Worm (Caenorhabditis elegans) whole organism, L3 larva: ENCODE measurements around the gene alh-9.

ENCODE experiments used
- R02D3.7 ChIP-seq: fragments of 150-350 bp; optimal IDR thresholded peaks from 2 replicates; lab custom pipeline; 2014; ENCODE audit warnings: missing biosample characterization, missing genetic modification characterization
- ZK546.5 ChIP-seq: sonication (generic microtip); optimal IDR thresholded peaks from 2 replicates; lab custom pipeline; 2017; ENCODE audit warnings: missing biosample characterization, missing genetic modification characterization
- aly-2 ChIP-seq: fragments of 150-350 bp; optimal IDR thresholded peaks from 2 replicates; lab custom pipeline; 2014; ENCODE audit warnings: missing biosample characterization, missing genetic modification characterization
- ceh-16 ChIP-seq: sonication (generic microtip); optimal IDR thresholded peaks from 2 replicates; lab custom pipeline; 2017; ENCODE audit warnings: missing biosample characterization, missing genetic modification characterization
- ceh-82 ChIP-seq: fragments of 150-350 bp; optimal IDR thresholded peaks from 2 replicates; lab custom pipeline; 2014; ENCODE audit warnings: missing biosample characterization, missing genetic modification characterization
- ceh-9 ChIP-seq: sonication (generic microtip); optimal IDR thresholded peaks from 2 replicates; lab custom pipeline; 2018; ENCODE audit warnings: missing biosample characterization, missing genetic modification characterization
- daf-12 ChIP-seq: fragments of 150-350 bp; optimal IDR thresholded peaks from 2 replicates; lab custom pipeline; 2014; ENCODE audit warnings: missing biosample characterization, missing genetic modification reagents, missing genetic modification characterization
- egl-5 ChIP-seq: fragments of 150-350 bp; optimal IDR thresholded peaks from 2 replicates; lab custom pipeline; 2017; ENCODE audit warnings: missing biosample characterization, missing genetic modification reagents, missing genetic modification characterization, inconsistent platforms
- elt-1 ChIP-seq: fragments of 150-350 bp; optimal IDR thresholded peaks from 2 replicates; lab custom pipeline; 2014; ENCODE audit warnings: missing biosample characterization, missing genetic modification characterization
- elt-2 ChIP-seq: sonication (generic microtip); optimal IDR thresholded peaks from 2 replicates; lab custom pipeline; 2016; ENCODE audit warnings: missing genetic modification reagents, mild to moderate bottlenecking, missing genetic modification characterization, missing compliant biosample characterization
- eor-1 ChIP-seq, 2 experiments: fragments of 150-350 bp; optimal IDR thresholded peaks; 2 replicates each; lab custom pipeline; 2014 to 2018; ENCODE audit warnings: missing biosample characterization in 2 of 2, missing genetic modification characterization in 2 of 2
- fkh-2 ChIP-seq: fragments of 150-350 bp; optimal IDR thresholded peaks from 2 replicates; lab custom pipeline; 2014; ENCODE audit warnings: missing biosample characterization, missing genetic modification reagents, missing genetic modification characterization
- fos-1 ChIP-seq: fragments of 150-350 bp; optimal IDR thresholded peaks from 2 replicates; lab custom pipeline; 2014; ENCODE audit warnings: missing biosample characterization, missing genetic modification characterization
- lin-15B ChIP-seq: fragments of 150-350 bp; optimal IDR thresholded peaks from 2 replicates; lab custom pipeline; 2014; ENCODE audit warnings: missing biosample characterization, missing genetic modification characterization
- lin-39 ChIP-seq: fragments of 150-350 bp; optimal IDR thresholded peaks from 2 replicates; lab custom pipeline; 2018; ENCODE audit warnings: missing biosample characterization, missing genetic modification reagents, missing genetic modification characterization
- lsy-12 ChIP-seq: sonication (generic microtip); optimal IDR thresholded peaks from 2 replicates; lab custom pipeline; 2016; ENCODE audit warnings: mild to moderate bottlenecking, missing genetic modification characterization, missing compliant biosample characterization
- mdl-1 ChIP-seq: fragments of 150-350 bp; optimal IDR thresholded peaks from 2 replicates; lab custom pipeline; 2014; ENCODE audit warnings: missing biosample characterization, missing genetic modification characterization
- nfya-1 ChIP-seq: sonication (generic microtip); optimal IDR thresholded peaks from 2 replicates; lab custom pipeline; 2017; ENCODE audit warnings: missing genetic modification characterization, mild to moderate bottlenecking, missing compliant biosample characterization, antibody characterized with exemption, moderate library complexity; ENCODE audit not compliant: insufficient read depth
- nhr-12 ChIP-seq: fragments of 150-350 bp; optimal IDR thresholded peaks from 2 replicates; lab custom pipeline; 2014; ENCODE audit warnings: missing biosample characterization, missing genetic modification characterization
- nhr-23 ChIP-seq: fragments of 150-350 bp; optimal IDR thresholded peaks from 2 replicates; lab custom pipeline; 2014; ENCODE audit warnings: missing biosample characterization, missing genetic modification reagents, missing genetic modification characterization
- nhr-237 ChIP-seq: fragments of 150-350 bp; optimal IDR thresholded peaks from 2 replicates; lab custom pipeline; 2014; ENCODE audit warnings: missing biosample characterization, missing genetic modification characterization
- nhr-25 ChIP-seq: sonication (generic microtip); optimal IDR thresholded peaks from 2 replicates; lab custom pipeline; 2017; ENCODE audit warnings: missing biosample characterization, missing genetic modification characterization
- nhr-28 ChIP-seq: fragments of 150-350 bp; optimal IDR thresholded peaks from 2 replicates; lab custom pipeline; 2014; ENCODE audit warnings: missing biosample characterization, missing genetic modification characterization
- nhr-43 ChIP-seq: sonication (generic microtip); optimal IDR thresholded peaks from 2 replicates; lab custom pipeline; 2016; ENCODE audit warnings: mild to moderate bottlenecking, missing genetic modification characterization, missing compliant biosample characterization; ENCODE audit not compliant: poor library complexity, severe bottlenecking
- nhr-67 ChIP-seq: fragments of 150-350 bp; optimal IDR thresholded peaks from 2 replicates; lab custom pipeline; 2014; ENCODE audit warnings: missing biosample characterization, missing genetic modification characterization
- nhr-76 ChIP-seq: fragments of 150-350 bp; sonication (generic microtip); optimal IDR thresholded peaks from 5 replicates; lab custom pipeline; 2014; ENCODE audit warnings: missing biosample characterization, missing genetic modification characterization
- pha-4 ChIP-seq: fragments of 150-350 bp; optimal IDR thresholded peaks from 2 replicates; lab custom pipeline; 2014; ENCODE audit warnings: missing biosample characterization, missing genetic modification reagents, missing genetic modification characterization
- pqm-1 ChIP-seq: fragments of 150-350 bp; optimal IDR thresholded peaks from 2 replicates; lab custom pipeline; 2017; ENCODE audit warnings: missing biosample characterization, missing genetic modification characterization, inconsistent platforms
- sea-2 ChIP-seq: fragments of 150-350 bp; sonication (generic microtip); optimal IDR thresholded peaks from 4 replicates; lab custom pipeline; 2014; ENCODE audit warnings: missing biosample characterization, missing genetic modification reagents, missing genetic modification characterization
- skn-1 ChIP-seq: fragments of 150-350 bp; optimal IDR thresholded peaks from 2 replicates; lab custom pipeline; 2014; ENCODE audit warnings: missing biosample characterization, missing genetic modification characterization
- snpc-4 ChIP-seq: fragments of 150-350 bp; optimal IDR thresholded peaks from 2 replicates; lab custom pipeline; 2014; ENCODE audit warnings: missing biosample characterization, missing genetic modification characterization
- unc-39 ChIP-seq: sonication (generic microtip); optimal IDR thresholded peaks from 4 replicates; lab custom pipeline; 2017; ENCODE audit warnings: missing biosample characterization, missing genetic modification characterization
- unc-62 ChIP-seq: fragments of 150-350 bp; sonication (generic microtip); optimal IDR thresholded peaks from 4 replicates; lab custom pipeline; 2014; ENCODE audit warnings: missing biosample characterization, missing genetic modification reagents, missing genetic modification characterization
- zag-1 ChIP-seq: fragments of 150-350 bp; optimal IDR thresholded peaks from 2 replicates; lab custom pipeline; 2014; ENCODE audit warnings: missing biosample characterization, missing genetic modification characterization
- ztf-11 ChIP-seq: fragments of 150-350 bp; optimal IDR thresholded peaks from 2 replicates; lab custom pipeline; 2014; ENCODE audit warnings: missing biosample characterization, missing genetic modification characterization
- ztf-4 ChIP-seq: fragments of 150-350 bp; optimal IDR thresholded peaks from 2 replicates; lab custom pipeline; 2014; ENCODE audit warnings: missing biosample characterization, missing genetic modification characterization

alh-9 gene

ce11 chrIII:5813501-5813900 is 42.3 kb upstream of the alh-9 start:
- TF ChIP-seq aly-2 (tag; lab: Kevin White, UChicago) (no peak), ceh-9 (no peak), ZK546.5 (tag; lab: Kevin White, UChicago) (no peak), nhr-76 (no peak), pha-4 (tag; lab: Kevin White, UChicago) (no peak), nhr-25 (tag; lab: Kevin White, UChicago) (no peak), pqm-1 (tag; lab: Kevin White, UChicago) (no peak), daf-12 (tag; lab: Kevin White, UChicago) (no peak), ztf-11 (no peak), nfya-1 (tag; lab: Kevin White, UChicago) (no peak), nhr-43 (no peak), ztf-4 (tag; lab: Kevin White, UChicago) (no peak), nhr-12 (tag; lab: Kevin White, UChicago) (no peak), unc-39 (tag; lab: Kevin White, UChicago) (no peak), unc-62 (no peak), lin-15B (tag; lab: Kevin White, UChicago) (no peak), nhr-237 (no peak), fos-1 (tag; lab: Kevin White, UChicago) (no peak), lin-39 (tag; lab: Kevin White, UChicago) (no peak)

- no peak for TF ChIP-seq lin-39 (tag; lab: Kevin White, UChicago)
- TF ChIP-seq ZK546.5 (tag; lab: Kevin White, UChicago) = no peak
- peak; percentile 43 for TF ChIP-seq pha-4 (tag; lab: Kevin White, UChicago)
- TF ChIP-seq eor-1 (tag; optimal IDR thresholded peaks at IDR 0.05; lab: Kevin White, UChicago) = no peak
- TF ChIP-seq fkh-2 (tag; lab: Kevin White, UChicago) = no peak
- no peak for TF ChIP-seq nfya-1 (tag; lab: Kevin White, UChicago)
- no peak for TF ChIP-seq lsy-12 (tag; lab: Kevin White, UChicago)
- TF ChIP-seq elt-2 = peak; percentile 74
- TF ChIP-seq pqm-1 (tag; lab: Kevin White, UChicago) = peak; percentile 59
- TF ChIP-seq nhr-67 (tag; lab: Kevin White, UChicago) = no peak
- TF ChIP-seq nhr-28 (tag; lab: Kevin White, UChicago) = no peak
- TF ChIP-seq skn-1 = no peak
- TF ChIP-seq unc-39 (tag; lab: Kevin White, UChicago) = no peak
- TF ChIP-seq, all 47 proteins: peak for 3
These were observed 41.7 kb upstream of the alh-9 start for ce11 chrIII:5814098-5814497.

- TF ChIP-seq lsy-12 (tag; lab: Kevin White, UChicago) (no peak), fkh-2 (tag; lab: Kevin White, UChicago) (no peak), pqm-1 (tag; lab: Kevin White, UChicago) (no peak), nhr-43 (peak; percentile 38), nfya-1 (tag; lab: Kevin White, UChicago) (peak; percentile 26), elt-2 (peak; percentile 12), nhr-25 (tag; lab: Kevin White, UChicago) (peak; percentile 40), eor-1 (tag; optimal IDR thresholded peaks at IDR 0.05; lab: Kevin White, UChicago) (no peak)
These were observed 41.0 kb upstream of the alh-9 start, which contains the start of gene R12B2.7 for ce11 chrIII:5814799-5815198. Gene R12B2.7, plus strand, starts transcription at chrIII:5815045.

- TF ChIP-seq fkh-2 (tag; lab: Kevin White, UChicago) (no peak), sea-2 (no peak), nhr-23 (no peak), pha-4 (tag; lab: Kevin White, UChicago) (no peak), ceh-16 (no peak), skn-1 (no peak), snpc-4 (tag; lab: Kevin White, UChicago) (no peak), egl-5 (tag; lab: Kevin White, UChicago) (no peak)
These were observed 39.9 kb upstream of the alh-9 start, which contains the start of gene sma-4 for ce11 chrIII:5815932-5816331. Gene sma-4, plus strand, starts transcription at chrIII:5816232.

ce11 chrIII:5822816-5823215 is 33.0 kb upstream of the alh-9 start:
- TF ChIP-seq mdl-1 (tag; lab: Kevin White, UChicago) (no peak), elt-1 (tag; lab: Kevin White, UChicago) (no peak), ceh-82 (no peak), skn-1 (no peak), zag-1 (tag; lab: Kevin White, UChicago) (no peak), R02D3.7 (tag; lab: Kevin White, UChicago) (no peak)
